Worm (Caenorhabditis elegans): ENCODE data around the gene T26H5.4.

The T26H5.4 gene

ce11 chrV:15448408-15448807, at the start of gene T26H5.4:
Gene T26H5.4, minus strand, starts transcription at chrV:15448701.
- TF ChIP-seq akir-1 (GFP tag; optimal IDR thresholded peaks at IDR 0.05), result no peak
- TF ChIP-seq nhr-80 (tag; optimal IDR thresholded peaks at IDR 0.05), result peak; percentile 3

ce11 chrV:15497731-15498130, 49.2 kb upstream of the T26H5.4 start:
- TF ChIP-seq rcor-1 (GFP tag; IDR thresholded peaks at IDR 0.05) (no peak), lin-26 (GFP tag; IDR thresholded peaks at IDR 0.05) (no peak), gei-17 (GFP tag; optimal IDR thresholded peaks at IDR 0.05) (no peak), B0336.3 (GFP tag; IDR thresholded peaks at IDR 0.05) (no peak), him-1 (tag; optimal IDR thresholded peaks at IDR 0.05) (no peak), hmg-1.2 (GFP tag; IDR thresholded peaks at IDR 0.05) (peak; percentile 84), dpff-1 (tag; optimal IDR thresholded peaks at IDR 0.05) (no peak), ZK185.1 (tag; optimal IDR thresholded peaks at IDR 0.05; ENCODE audit: poor library complexity, severe bottlenecking) (no peak), B0261.1 (tag; optimal IDR thresholded peaks at IDR 0.05) (no peak), nhr-120 (GFP tag; IDR thresholded peaks at IDR 0.05) (no peak), Y56A3A.18 (GFP tag; IDR thresholded peaks at IDR 0.05) (no peak), attf-5 (GFP tag; optimal IDR thresholded peaks at IDR 0.05) (peak; percentile 65), B0035.1 (tag; optimal IDR thresholded peaks at IDR 0.05) (no peak), pha-4 (tag; optimal IDR thresholded peaks at IDR 0.05) (peak; percentile 74), snpc-4 (GFP tag; optimal IDR thresholded peaks at IDR 0.05) (no peak), snpc-4 (tag; optimal IDR thresholded peaks at IDR 0.05) (peak in 2 of 4 experiments; percentile 27 to 54), ztf-26 (tag; optimal IDR thresholded peaks at IDR 0.05) (no peak), nfyb-1 (GFP tag; IDR thresholded peaks at IDR 0.05) (no peak; the same call in 1 of the 2 replicates), nhr-80 (tag; optimal IDR thresholded peaks at IDR 0.05) (peak; percentile 97), lir-1 (GFP tag; conservative IDR thresholded peaks at IDR 0.05) (no peak), akir-1 (GFP tag; optimal IDR thresholded peaks at IDR 0.05) (no peak)

- TF ChIP-seq tbx-9 (tag; optimal IDR thresholded peaks at IDR 0.05; ENCODE audit: borderline replicate concordance) (no peak), bed-1 (GFP tag; IDR thresholded peaks at IDR 0.05) (no peak), attf-5 (GFP tag; optimal IDR thresholded peaks at IDR 0.05) (no peak), Y56A3A.18 (GFP tag; IDR thresholded peaks at IDR 0.05) (no peak), ztf-25 (GFP tag; IDR thresholded peaks at IDR 0.05) (no peak), T26A5.8 (tag; optimal IDR thresholded peaks at IDR 0.05) (no peak), unc-62 (GFP tag; optimal IDR thresholded peaks at IDR 0.05) (no peak), snpc-4 (GFP tag; optimal IDR thresholded peaks at IDR 0.05) (no peak), snpc-4 (tag; optimal IDR thresholded peaks at IDR 0.05) (no peak)
These were observed 46.7 kb upstream of the T26H5.4 start, which contains the start of gene srh-219 for ce11 chrV:15495169-15495568. Gene srh-219, plus strand, starts transcription at chrV:15495469.

- TF ChIP-seq madf-3 (GFP tag; IDR thresholded peaks at IDR 0.05), result no peak
- TF ChIP-seq tbx-9 (tag; optimal IDR thresholded peaks at IDR 0.05; ENCODE audit: borderline replicate concordance), result no peak
These were observed 45.2 kb upstream of the T26H5.4 start, which contains the start of gene srh-218 for ce11 chrV:15493680-15494079. Gene srh-218, plus strand, starts transcription at chrV:15493980.

ce11 chrV:15492518-15492917, 44.0 kb upstream of the T26H5.4 start, which contains the start of gene str-264:
Gene str-264, minus strand, starts transcription at chrV:15492618.
- TF ChIP-seq lin-40 (tag; optimal IDR thresholded peaks at IDR 0.05) (no peak), hsf-1 (GFP tag; IDR thresholded peaks at IDR 0.05) (no peak), F10E7.11 (tag; optimal IDR thresholded peaks at IDR 0.05) (no peak), sdz-38 (tag; optimal IDR thresholded peaks at IDR 0.05) (no peak), T26A5.8 (tag; optimal IDR thresholded peaks at IDR 0.05) (no peak), sea-2 (GFP tag; IDR thresholded peaks at IDR 0.05) (no peak), rpc-1 (optimal IDR thresholded peaks at IDR 0.05) (no peak), rpc-1 (tag; optimal IDR thresholded peaks at IDR 0.05) (no peak), lsy-27 (tag; optimal IDR thresholded peaks at IDR 0.05; ENCODE audit: borderline replicate concordance, insufficient read depth) (no peak), ekl-4 (GFP tag; IDR thresholded peaks at IDR 0.05) (no peak), Y53F4B.3 (GFP tag; IDR thresholded peaks at IDR 0.05) (no peak), nhr-120 (GFP tag; IDR thresholded peaks at IDR 0.05) (no peak), F57C9.4 (tag; optimal IDR thresholded peaks at IDR 0.05) (no peak), let-526 (GFP tag; IDR thresholded peaks at IDR 0.05) (no peak)
